Fruit fly (Drosophila melanogaster): ENCODE data around the gene CG13994.
A peak's percentile ranks its signal among the peaks of the same experiment; 100 is the strongest.

The CG13994 gene

DNA sequence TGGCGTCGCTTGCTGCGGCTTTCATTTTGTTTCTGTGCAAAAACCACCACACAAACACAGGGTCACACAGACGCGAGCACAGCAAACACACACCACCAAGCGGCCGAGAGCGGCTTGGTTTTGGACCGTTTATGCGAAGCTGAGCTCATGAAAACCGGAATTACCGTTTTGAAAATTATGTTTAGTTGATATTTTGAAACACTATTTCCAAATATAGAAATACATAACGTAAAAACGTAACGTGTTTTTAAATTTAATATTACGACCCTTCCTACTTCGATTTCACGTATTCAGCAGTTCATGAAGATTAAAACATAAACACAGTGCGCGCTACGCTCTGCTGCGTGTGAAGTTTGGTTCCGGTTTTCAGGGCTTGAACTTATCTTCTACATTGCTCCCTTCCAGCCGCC, 11.6 kb upstream of the CG13994 start (continued):
- peak; percentile 98 for TF ChIP-seq lab (GFP tag; optimal IDR thresholded peaks at IDR 0.05)
- TF ChIP-seq CG12942 (GFP tag; optimal IDR thresholded peaks at IDR 0.05): peak; percentile 87
- TF ChIP-seq shn (GFP tag; optimal IDR thresholded peaks at IDR 0.05): peak; percentile 79
- peak; percentile 35; the same call in 1 of the 2 replicates for TF ChIP-seq CG14667 (GFP tag; IDR thresholded peaks at IDR 0.05)
- peak; percentile 99 for TF ChIP-seq Fer1 (GFP tag; optimal IDR thresholded peaks at IDR 0.05)
- no peak for TF ChIP-seq amos (GFP tag; IDR thresholded peaks at IDR 0.05; ENCODE audit: partially characterized antibody)
- TF ChIP-seq CG8478 (optimal IDR thresholded peaks at IDR 0.05): peak; percentile 12
- TF ChIP-seq CG2120 (GFP tag; optimal IDR thresholded peaks at IDR 0.05): peak; percentile 95
- TF ChIP-seq kah (GFP tag; optimal IDR thresholded peaks at IDR 0.05): peak; percentile 92
- TF ChIP-seq grau (tag; optimal IDR thresholded peaks at IDR 0.05): peak; percentile 96
- peak; percentile 97 for TF ChIP-seq Atf6 (GFP tag; IDR thresholded peaks at IDR 0.05)
- no peak for TF ChIP-seq CG34224 (GFP tag; IDR thresholded peaks at IDR 0.05; ENCODE audit: partially characterized antibody)
- peak; percentile 66 for TF ChIP-seq CG17612 (GFP tag; IDR thresholded peaks at IDR 0.05)
- no peak for TF ChIP-seq Elba2 (GFP tag; optimal IDR thresholded peaks at IDR 0.05)
- peak; percentile 84 for TF ChIP-seq CG30431 (GFP tag; optimal IDR thresholded peaks at IDR 0.05)
- peak; percentile 96 for TF ChIP-seq CG10543 (GFP tag; optimal IDR thresholded peaks at IDR 0.05)
- peak; percentile 95 for TF ChIP-seq CG13775 (GFP tag; optimal IDR thresholded peaks at IDR 0.05)
- TF ChIP-seq CG10959 (GFP tag; IDR thresholded peaks at IDR 0.05): peak; percentile 93
- TF ChIP-seq h (optimal IDR thresholded peaks at IDR 0.05): no peak
- TF ChIP-seq CG6254 (GFP tag; optimal IDR thresholded peaks at IDR 0.05): peak; percentile 95
- TF ChIP-seq twi (tag; optimal IDR thresholded peaks at IDR 0.05): peak; percentile 89
- TF ChIP-seq ci (GFP tag; IDR thresholded peaks at IDR 0.05): peak; percentile 99
- TF ChIP-seq Bdp1 (GFP tag; optimal IDR thresholded peaks at IDR 0.05): peak; percentile 85
- peak; percentile 57 for TF ChIP-seq CG4617 (GFP tag; optimal IDR thresholded peaks at IDR 0.05; ENCODE audit: borderline replicate concordance)
- peak; percentile 97 for TF ChIP-seq CG7556 (GFP tag; optimal IDR thresholded peaks at IDR 0.05)
- TF ChIP-seq sd (tag; optimal IDR thresholded peaks at IDR 0.05): no peak
- TF ChIP-seq dimm (GFP tag; IDR thresholded peaks at IDR 0.05): peak; percentile 81
- TF ChIP-seq psq (GFP tag; optimal IDR thresholded peaks at IDR 0.05): peak; percentile 72
- peak; percentile 98 for TF ChIP-seq HmgZ (tag; optimal IDR thresholded peaks at IDR 0.05)
- TF ChIP-seq E2f1 (GFP tag; IDR thresholded peaks at IDR 0.05): peak; percentile 82
- TF ChIP-seq bigmax (GFP tag; optimal IDR thresholded peaks at IDR 0.05): peak; percentile 29
- TF ChIP-seq CG10147 (GFP tag; optimal IDR thresholded peaks at IDR 0.05): peak; percentile 97
- TF ChIP-seq pho (GFP tag; optimal IDR thresholded peaks at IDR 0.05): peak; percentile 95
- TF ChIP-seq CG9727 (GFP tag; optimal IDR thresholded peaks at IDR 0.05): peak; percentile 98
- TF ChIP-seq ewg (GFP tag; optimal IDR thresholded peaks at IDR 0.05): peak; percentile 88
- no peak for TF ChIP-seq br (optimal IDR thresholded peaks at IDR 0.05)
- peak; percentile 95 for TF ChIP-seq CG10267 (tag; optimal IDR thresholded peaks at IDR 0.05)
- TF ChIP-seq chn (GFP tag; optimal IDR thresholded peaks at IDR 0.05): peak; percentile 92
- no peak for TF ChIP-seq HLHmδ (GFP tag; optimal IDR thresholded peaks at IDR 0.05)
- TF ChIP-seq CG12104 (GFP tag; optimal IDR thresholded peaks at IDR 0.05): peak; percentile 96
- TF ChIP-seq CG7786 (GFP tag; optimal IDR thresholded peaks at IDR 0.05): peak; percentile 86
- TF ChIP-seq en (GFP tag; optimal IDR thresholded peaks at IDR 0.05): peak; percentile 91
- TF ChIP-seq Dip3 (GFP tag; optimal IDR thresholded peaks at IDR 0.05): peak; percentile 92
- peak; percentile 37; the same call in 1 of the 2 replicates for TF ChIP-seq danr (GFP tag; IDR thresholded peaks at IDR 0.05)
- peak; percentile 85 for TF ChIP-seq dm (GFP tag; optimal IDR thresholded peaks at IDR 0.05)
- TF ChIP-seq btn (GFP tag; optimal IDR thresholded peaks at IDR 0.05): peak; percentile 94
- TF ChIP-seq mam (GFP tag; optimal IDR thresholded peaks at IDR 0.05): peak; percentile 93
- TF ChIP-seq CG15601 (tag; optimal IDR thresholded peaks at IDR 0.05): peak; percentile 94
- TF ChIP-seq CG3995 (GFP tag; optimal IDR thresholded peaks at IDR 0.05): peak; percentile 66
- TF ChIP-seq lmd (GFP tag; IDR thresholded peaks at IDR 0.05): peak; percentile 92
- TF ChIP-seq p53 (GFP tag; optimal IDR thresholded peaks at IDR 0.05): peak; percentile 90
- TF ChIP-seq Ssrp (tag; optimal IDR thresholded peaks at IDR 0.05): peak; percentile 91

Data from whole organism, embryonic.